Worm (Caenorhabditis elegans) whole organism, mixed stage, embryonic: Measurements from ENCODE around the gene dtmk-1.

ENCODE experiments used
- blmp-1 ChIP-seq: fragments of 150-350 bp; optimal IDR thresholded peaks from 2 replicates; lab custom pipeline; 2014; ENCODE audit warnings: missing biosample characterization, missing genetic modification characterization
- lsy-2 ChIP-seq: fragments of 150-350 bp; optimal IDR thresholded peaks from 2 replicates; lab custom pipeline; 2014; ENCODE audit warnings: missing biosample characterization, missing genetic modification characterization

- TF ChIP-seq blmp-1 (no peak), lsy-2 (tag; lab: Kevin White, UChicago) (no peak)
These were observed 49.1 kb upstream of the dtmk-1 start, which contains the start of gene lec-2 for ce11 chrII:10016013-10016412.
